Worm (Caenorhabditis elegans) whole organism, young adult: ENCODE results near the gene sre-27.

Experiments
- ama-1 ChIP-seq, 3 experiments: fragments of 150-350 bp in 1 of 3; sonication (generic microtip) in 2 of 3; optimal IDR thresholded peaks; 2 replicates each; lab custom pipeline; 2014 to 2018; ENCODE audit warnings: missing biosample characterization in 2 of 3, missing genetic modification characterization in 2 of 3, missing genetic modification reagents in 2 of 3
- ceh-40 ChIP-seq: fragments of 200-800 bp; sonication (Bioruptor generic); IDR thresholded peaks from 2 replicates; pipeline ENCODE4 v1.3.6; 2022; ENCODE audit warnings: missing genetic modification characterization, missing compliant biosample characterization
- chd-7 ChIP-seq: sonication (generic microtip); optimal IDR thresholded peaks from 2 replicates; lab custom pipeline; 2016; ENCODE audit warnings: mild to moderate bottlenecking, missing genetic modification characterization, moderate library complexity, missing compliant biosample characterization
- lir-1 ChIP-seq: fragments of 200-800 bp; sonication (Bioruptor generic); conservative IDR thresholded peaks from 2 replicates; pipeline ENCODE4 v1.3.6; 2022; ENCODE audit warnings: missing genetic modification reagents, missing genetic modification characterization, missing compliant biosample characterization
- madf-8 ChIP-seq: fragments of 200-800 bp; sonication (Bioruptor generic); conservative IDR thresholded peaks from 2 replicates; pipeline ENCODE4 v1.3.6; 2022; ENCODE audit warnings: missing genetic modification reagents, missing genetic modification characterization, missing compliant biosample characterization
- pbrm-1 ChIP-seq: fragments of 200-800 bp; sonication (Bioruptor generic); IDR thresholded peaks from 2 replicates; pipeline ENCODE4 v1.3.6; 2022; ENCODE audit warnings: missing genetic modification reagents, missing genetic modification characterization, missing compliant biosample characterization
- sea-2 ChIP-seq: fragments of 200-800 bp; sonication (Bioruptor generic); IDR thresholded peaks from 2 replicates; pipeline ENCODE4 v1.3.6; 2022; ENCODE audit warnings: missing genetic modification characterization, missing compliant biosample characterization
- snpc-4 ChIP-seq, 5 experiments: fragments of 150-350 bp in 1 of 5; sonication (generic microtip) in 4 of 5; optimal IDR thresholded peaks; 2 replicates each; lab custom pipeline; 2014 to 2018; ENCODE audit warnings: missing genetic modification characterization in 5 of 5, missing biosample characterization in 3 of 5, antibody characterized with exemption in 2 of 5, mild to moderate bottlenecking in 2 of 5, missing compliant biosample characterization in 2 of 5, missing genotype in 2 of 5, moderate library complexity in 2 of 5, missing genetic modification reagents in 1 of 5
- unc-130 ChIP-seq: sonication (generic microtip); optimal IDR thresholded peaks from 2 replicates; lab custom pipeline; 2016; ENCODE audit warnings: missing genetic modification reagents, missing genetic modification characterization, missing compliant biosample characterization
- unc-62 ChIP-seq: fragments of 150-350 bp; optimal IDR thresholded peaks from 2 replicates; lab custom pipeline; 2014; ENCODE audit warnings: missing biosample characterization, missing genetic modification reagents, missing genetic modification characterization

DNA sequence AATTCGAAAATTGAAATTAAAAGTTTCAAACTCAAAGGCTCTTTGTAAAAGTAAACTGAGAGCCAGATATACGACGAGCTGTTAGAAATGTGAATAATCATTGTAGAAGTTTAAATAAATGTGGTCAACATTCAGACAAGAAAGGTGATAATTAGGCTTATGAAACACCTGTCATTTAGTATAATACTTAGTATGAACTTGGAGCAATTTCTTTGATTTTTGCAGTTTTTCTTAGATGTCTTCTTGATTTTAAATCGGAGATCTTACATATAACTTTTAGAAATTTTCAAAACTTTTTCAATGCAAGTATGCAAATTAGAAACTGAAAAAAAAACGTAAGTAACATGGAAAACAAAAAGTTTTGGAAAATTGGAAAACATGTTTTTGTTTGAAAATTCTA, 11.0 kb downstream of the sre-27 start, which contains the start of gene sre-30:
- TF ChIP-seq unc-130 (GFP tag; lab: Kevin White, UChicago), result no peak
- no peak for TF ChIP-seq lir-1
- no peak for TF ChIP-seq ama-1 (optimal IDR thresholded peaks at IDR 0.05; lab: Kevin White, UChicago)
- TF ChIP-seq ama-1 (GFP tag; optimal IDR thresholded peaks at IDR 0.05; lab: Kevin White, UChicago), result no peak
- TF ChIP-seq pbrm-1 (GFP tag; lab: Robert Waterston, UW), result no peak
- TF ChIP-seq ceh-40 (GFP tag; lab: Robert Waterston, UW), result no peak
- no peak for TF ChIP-seq madf-8 (GFP tag; lab: Robert Waterston, UW)
- TF ChIP-seq chd-7 (tag; lab: Kevin White, UChicago), result no peak
- no peak for TF ChIP-seq sea-2 (GFP tag; lab: Robert Waterston, UW)
- no peak for TF ChIP-seq snpc-4 (GFP tag; optimal IDR thresholded peaks at IDR 0.05; lab: Kevin White, UChicago)
- no peak for TF ChIP-seq snpc-4 (tag; optimal IDR thresholded peaks at IDR 0.05; lab: Kevin White, UChicago)
- no peak for TF ChIP-seq unc-62 (GFP tag; lab: Kevin White, UChicago)
